Worm (Caenorhabditis elegans): ENCODE measurements around the gene clec-217.

clec-217 gene

DNA sequence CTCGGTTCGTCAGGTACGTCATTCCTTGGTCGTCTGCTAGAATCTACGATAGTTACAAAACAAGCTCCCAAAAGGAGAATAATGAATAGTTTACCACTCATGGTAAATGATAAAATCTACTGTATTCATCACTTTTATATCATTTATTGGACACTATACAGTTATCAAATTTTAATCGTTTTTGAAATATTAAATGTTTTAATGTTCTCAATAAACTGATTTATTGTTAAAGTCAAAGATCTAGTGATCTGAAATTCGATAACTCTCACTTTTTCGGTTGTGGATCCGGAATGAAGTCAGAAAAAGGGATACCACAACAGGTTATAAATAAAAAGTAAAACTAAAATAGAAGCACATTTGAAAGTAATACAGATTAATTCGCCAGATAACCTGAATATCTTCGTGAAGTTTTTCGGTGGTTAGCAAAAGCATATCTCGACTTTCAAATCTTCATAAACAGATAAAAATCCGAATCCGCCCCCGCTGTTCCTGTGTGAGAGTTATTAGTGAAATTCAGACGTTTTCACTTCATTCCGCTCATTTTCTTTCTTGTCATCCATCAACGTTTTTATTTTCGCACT lies at the start of gene clec-217, which contains the start of gene F26D11.2:
TSS of gene clec-217 (minus strand) at position 101 of the 581 bp plus-strand sequence.
TSS of gene F26D11.2 (plus strand) at position 531 of the 581 bp plus-strand sequence.
- TF ChIP-seq blmp-1 (tag; optimal IDR thresholded peaks at IDR 0.05) (peak; percentile 40), alr-1 (tag; optimal IDR thresholded peaks at IDR 0.05; ENCODE audit: borderline replicate concordance) (no peak)

- no peak for TF ChIP-seq swsn-7 (tag; optimal IDR thresholded peaks at IDR 0.05)
- no peak for TF ChIP-seq mef-2 (tag; optimal IDR thresholded peaks at IDR 0.05)
- no peak for TF ChIP-seq blmp-1 (tag; optimal IDR thresholded peaks at IDR 0.05)
- no peak for TF ChIP-seq ceh-82 (tag; optimal IDR thresholded peaks at IDR 0.05)
- no peak for TF ChIP-seq sox-4 (tag; optimal IDR thresholded peaks at IDR 0.05)
- TF ChIP-seq elt-3 (tag; optimal IDR thresholded peaks at IDR 0.05): no peak
- no peak for TF ChIP-seq lin-15B (tag; optimal IDR thresholded peaks at IDR 0.05)
- no peak for TF ChIP-seq ets-5 (GFP tag; IDR thresholded peaks at IDR 0.05)
- no peak for TF ChIP-seq unc-86 (tag; optimal IDR thresholded peaks at IDR 0.05)
- no peak for TF ChIP-seq mep-1 (tag; optimal IDR thresholded peaks at IDR 0.05)
- no peak for TF ChIP-seq aly-2 (tag; optimal IDR thresholded peaks at IDR 0.05)
Measured at ce11 chrV:8007460-8008292, 49.0 kb upstream of the clec-217 start, which contains the start of gene Y97E10AR.3. TSS of gene Y97E10AR.3 (minus strand) at chrV:8007510.

DNA sequence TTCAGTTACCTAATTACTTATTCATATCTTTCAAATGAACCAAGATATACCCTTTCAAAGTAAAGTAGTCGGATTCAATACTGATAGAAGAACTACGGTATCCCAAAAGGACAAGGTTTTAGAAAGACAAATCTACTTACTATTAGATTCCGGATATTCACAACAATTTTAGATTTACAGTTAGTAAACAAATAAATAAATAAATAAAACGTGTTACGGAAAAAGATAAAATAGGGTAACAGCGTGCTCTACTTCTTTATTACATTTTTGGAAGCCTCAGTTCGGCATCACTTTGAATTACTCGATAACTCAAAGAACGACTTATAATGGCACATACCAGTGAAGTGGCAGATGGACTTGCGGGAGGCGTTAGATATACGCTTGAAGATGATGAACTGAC lies 46.4 kb upstream of the clec-217 start, which contains the start of gene Y97E10AR.8:
TSS of gene Y97E10AR.8 (plus strand) at position 301 of the 400 bp plus-strand sequence.
- TF ChIP-seq lin-14 (GFP tag; optimal IDR thresholded peaks at IDR 0.05) (no peak), nhr-90 (tag; optimal IDR thresholded peaks at IDR 0.05; ENCODE audit: poor library complexity) (no peak), nhr-85 (tag) (no peak), snpc-4 (tag; optimal IDR thresholded peaks at IDR 0.05) (no peak), aha-1 (tag; optimal IDR thresholded peaks at IDR 0.05) (no peak), unc-130 (tag; optimal IDR thresholded peaks at IDR 0.05) (no peak), nhr-76 (tag; optimal IDR thresholded peaks at IDR 0.05) (no peak), Y116A8C.19 (tag; optimal IDR thresholded peaks at IDR 0.05; ENCODE audit: borderline replicate concordance) (no peak), nhr-12 (tag; optimal IDR thresholded peaks at IDR 0.05) (no peak), fkh-10 (GFP tag; optimal IDR thresholded peaks at IDR 0.05) (no peak), hlh-17 (GFP tag; optimal IDR thresholded peaks at IDR 0.05; ENCODE audit: borderline replicate concordance) (no peak), pqm-1 (tag; optimal IDR thresholded peaks at IDR 0.05) (no peak), sox-4 (tag; optimal IDR thresholded peaks at IDR 0.05) (no peak), sptf-1 (tag; optimal IDR thresholded peaks at IDR 0.05) (no peak), ceh-88 (GFP tag; IDR thresholded peaks at IDR 0.05) (no peak), hlh-4 (tag; optimal IDR thresholded peaks at IDR 0.05) (no peak), dpl-1 (GFP tag; optimal IDR thresholded peaks at IDR 0.05) (no peak), nhr-19 (GFP tag; conservative IDR thresholded peaks at IDR 0.05) (no peak), elt-2 (tag; optimal IDR thresholded peaks at IDR 0.05) (no peak), C04F5.9 (tag; optimal IDR thresholded peaks at IDR 0.05) (no peak)

DNA sequence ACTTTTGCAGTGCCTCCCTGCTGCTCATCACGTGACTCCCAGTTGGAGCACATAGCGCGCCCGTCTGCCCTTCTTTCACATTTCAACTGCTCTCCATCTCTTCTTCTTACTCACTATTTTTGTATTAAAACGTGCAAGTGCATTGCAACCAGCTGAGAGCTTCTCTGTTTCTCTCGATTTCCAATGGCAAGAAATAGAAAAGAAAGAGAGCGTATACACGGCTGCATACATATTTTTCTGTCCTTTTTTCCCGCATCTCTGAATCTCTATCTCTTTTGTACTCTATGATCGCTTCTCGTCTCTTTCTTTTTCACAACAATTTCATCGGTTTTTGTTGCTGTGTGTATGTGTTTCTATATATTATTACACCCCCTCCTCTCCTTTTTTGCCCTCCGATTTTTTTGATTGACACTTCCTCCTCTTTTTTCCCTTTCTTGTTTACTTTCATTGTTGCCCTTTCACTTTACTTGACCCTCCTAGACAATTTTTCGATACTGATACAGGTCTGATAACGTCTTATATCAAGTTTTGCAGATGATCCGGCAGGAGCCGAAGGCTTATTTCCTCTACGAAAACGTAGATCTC lies 42.4 kb upstream of the clec-217 start, which contains the start of gene Y97E10AR.1:
TSS of gene Y97E10AR.1 (plus strand) at position 535 of the 585 bp plus-strand sequence.
- TF ChIP-seq sptf-1 (tag; optimal IDR thresholded peaks at IDR 0.05) (no peak), egl-27 (tag; optimal IDR thresholded peaks at IDR 0.05) (peak in 1 of 2 experiments; percentile 50), unc-86 (tag; optimal IDR thresholded peaks at IDR 0.05) (peak; percentile 90), efl-3 (GFP tag; optimal IDR thresholded peaks at IDR 0.05) (no peak), nhr-71 (tag; optimal IDR thresholded peaks at IDR 0.05) (peak; percentile 91), ceh-8 (GFP tag; optimal IDR thresholded peaks at IDR 0.05) (peak; percentile 22), C34B4.2 (tag; optimal IDR thresholded peaks at IDR 0.05) (no peak), nhr-77 (tag; optimal IDR thresholded peaks at IDR 0.05) (peak; percentile 77), mab-9 (GFP tag; IDR thresholded peaks at IDR 0.05) (0 out of 2 replicates have a peak, but pooled peaks have one; percentile 17), ceh-63 (GFP tag; optimal IDR thresholded peaks at IDR 0.05) (no peak), nhr-19 (GFP tag; conservative IDR thresholded peaks at IDR 0.05) (peak; percentile 74), dsc-1 (tag; optimal IDR thresholded peaks at IDR 0.05) (peak; percentile 69), ceh-82 (tag; optimal IDR thresholded peaks at IDR 0.05) (peak in 2 of 3 experiments; percentile 17 to 68), nhr-90 (tag; optimal IDR thresholded peaks at IDR 0.05; ENCODE audit: poor library complexity) (no peak), lin-15B (tag; optimal IDR thresholded peaks at IDR 0.05) (peak; percentile 13), nhr-28 (tag; optimal IDR thresholded peaks at IDR 0.05) (no peak), grh-1 (GFP tag; IDR thresholded peaks at IDR 0.05) (no peak), Y116A8C.19 (tag; optimal IDR thresholded peaks at IDR 0.05; ENCODE audit: borderline replicate concordance) (no peak), elt-2 (tag; optimal IDR thresholded peaks at IDR 0.05) (peak; percentile 81), hlh-4 (tag; optimal IDR thresholded peaks at IDR 0.05) (no peak), aly-2 (tag; optimal IDR thresholded peaks at IDR 0.05) (no peak)

Measured in whole organism, L1 larva.